Worm (Caenorhabditis elegans) whole organism, midembryonic: Measurements from ENCODE around the gene C26B9.7.

Source experiments
- cog-1 ChIP-seq: sonication (generic microtip); optimal IDR thresholded peaks from 2 replicates; lab custom pipeline; 2016; ENCODE audit warnings: missing genetic modification characterization, missing compliant biosample characterization
- flt-1 ChIP-seq: fragments of 200-800 bp; sonication (Bioruptor generic); IDR thresholded peaks from 2 replicates; pipeline ENCODE4 v1.3.6; 2022; ENCODE audit warnings: missing genetic modification characterization, missing compliant biosample characterization
- med-1 ChIP-seq: sonication (generic microtip); optimal IDR thresholded peaks from 2 replicates; lab custom pipeline; 2017; ENCODE audit warnings: missing genetic modification characterization, mild to moderate bottlenecking, missing compliant biosample characterization, antibody characterized with exemption, missing genetic modification reagents; ENCODE audit not compliant: insufficient read depth
- tab-1 ChIP-seq: fragments of 200-800 bp; sonication (Bioruptor generic); IDR thresholded peaks from 2 replicates; pipeline ENCODE4 v1.3.6; 2022; ENCODE audit warnings: missing genetic modification characterization, missing compliant biosample characterization
- ztf-23 ChIP-seq: fragments of 200-800 bp; sonication (Bioruptor generic); IDR thresholded peaks from 2 replicates; pipeline ENCODE4 v1.3.6; 2022; ENCODE audit warnings: missing genetic modification reagents, missing genetic modification characterization, missing compliant biosample characterization
- ztf-29 ChIP-seq: fragments of 200-800 bp; sonication (Bioruptor generic); IDR thresholded peaks from 2 replicates; pipeline ENCODE4 v1.3.6; 2022; ENCODE audit warnings: missing genetic modification reagents, missing genetic modification characterization, missing compliant biosample characterization

ce11 chrX:5373597-5373996, 31.5 kb downstream of the C26B9.7 start:
- TF ChIP-seq ztf-23 (no peak), flt-1 (no peak), cog-1 (tag; lab: Kevin White, UChicago) (no peak), tab-1 (GFP tag; lab: Robert Waterston, UW) (no peak), ztf-29 (GFP tag; lab: Robert Waterston, UW) (no peak), med-1 (no peak)
